Fruit fly (Drosophila melanogaster): ENCODE measurements around the gene CG15865.

The CG15865 gene

DNA sequence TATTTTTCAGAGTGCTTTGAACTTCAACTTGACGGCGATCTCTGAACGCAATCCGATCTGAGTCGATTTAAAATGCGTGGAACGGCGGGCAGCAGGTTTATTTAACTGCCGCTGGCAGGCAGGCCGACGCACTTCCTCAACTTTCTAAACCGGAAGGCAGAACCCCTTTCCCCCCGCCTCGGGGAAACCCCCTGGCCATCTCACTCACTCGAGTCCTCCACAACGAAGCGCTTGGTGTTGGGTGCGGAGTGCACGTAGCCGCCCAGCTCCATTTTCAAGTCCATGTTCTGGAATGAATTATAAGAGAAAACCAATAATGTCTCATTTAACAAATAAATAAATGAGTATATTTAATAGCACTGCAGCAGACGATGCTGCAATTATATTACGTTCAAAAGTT lies 5.6 kb upstream of the CG15865 start:
- TF ChIP-seq Eip78C (GFP tag) (peak; percentile 51), CG11902 (GFP tag; optimal IDR thresholded peaks at IDR 0.05) (no peak), Met (GFP tag; optimal IDR thresholded peaks at IDR 0.05) (peak; percentile 4), pdm3 (GFP tag; optimal IDR thresholded peaks at IDR 0.05) (no peak), vri (GFP tag; optimal IDR thresholded peaks at IDR 0.05) (no peak), CG16779 (tag; optimal IDR thresholded peaks at IDR 0.05) (no peak), spab (GFP tag; optimal IDR thresholded peaks at IDR 0.05) (no peak)

DNA sequence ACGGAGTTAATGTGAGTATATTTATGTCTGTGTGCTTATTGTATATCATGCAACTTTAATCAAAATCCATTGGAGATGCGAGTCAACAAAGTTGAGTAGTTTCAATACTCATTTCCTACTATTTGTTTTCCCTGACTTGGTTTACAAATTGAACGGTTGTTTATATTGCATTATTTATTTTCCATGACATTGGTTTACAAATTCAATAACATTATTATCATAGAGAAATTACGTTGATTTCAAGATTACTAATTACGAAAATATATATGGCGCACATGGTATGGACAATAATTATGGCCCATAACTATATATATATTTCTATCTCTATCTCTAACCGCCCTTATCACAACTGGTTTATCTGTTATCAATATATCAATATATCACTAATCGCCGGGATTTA lies 3.6 kb downstream of the CG15865 start:
- TF ChIP-seq CG11762 (GFP tag; optimal IDR thresholded peaks at IDR 0.05; ENCODE audit: insufficient read depth) (no peak), eg (GFP tag; IDR thresholded peaks at IDR 0.05) (no peak), cyc (GFP tag; optimal IDR thresholded peaks at IDR 0.05) (no peak), Sox14 (GFP tag; optimal IDR thresholded peaks at IDR 0.05) (no peak), Blimp-1 (GFP tag; optimal IDR thresholded peaks at IDR 0.05) (no peak), CG6276 (GFP tag; optimal IDR thresholded peaks at IDR 0.05) (no peak), dac (GFP tag; optimal IDR thresholded peaks at IDR 0.05) (no peak), CG6163 (GFP tag; IDR thresholded peaks at IDR 0.05) (no peak), fkh (GFP tag; optimal IDR thresholded peaks at IDR 0.05) (peak; percentile 17), CG9139 (GFP tag; optimal IDR thresholded peaks at IDR 0.05) (no peak), Eip78C (GFP tag) (peak; percentile 13), Ets21C (GFP tag; optimal IDR thresholded peaks at IDR 0.05) (no peak), spab (GFP tag; optimal IDR thresholded peaks at IDR 0.05) (no peak), Hr38 (GFP tag; optimal IDR thresholded peaks at IDR 0.05) (no peak), Hr39 (GFP tag; optimal IDR thresholded peaks at IDR 0.05) (no peak), achi (GFP tag; optimal IDR thresholded peaks at IDR 0.05) (no peak)

DNA sequence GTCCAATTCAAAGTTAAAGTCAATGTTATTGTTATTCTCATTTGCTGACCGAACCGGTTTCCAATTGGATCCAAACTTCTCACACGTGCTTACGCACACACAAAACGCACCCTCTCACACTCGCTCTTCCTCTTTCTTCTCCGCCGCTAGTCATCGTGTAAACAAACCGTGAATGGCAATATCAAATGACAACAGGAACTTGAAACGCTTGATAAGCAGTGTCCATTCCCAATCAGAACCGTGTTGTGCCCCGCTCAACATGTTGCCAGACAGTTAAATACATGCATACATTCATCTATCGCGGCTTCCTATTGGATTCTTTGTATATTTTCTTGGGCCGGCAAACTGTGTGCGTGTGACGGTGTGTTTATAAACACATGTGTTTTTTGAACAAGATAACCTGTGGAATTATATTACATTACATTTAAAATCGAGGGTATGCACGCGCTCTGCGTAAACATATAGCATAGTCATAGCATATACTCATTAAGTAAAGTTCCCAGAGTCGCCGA lies 8.5 kb downstream of the CG15865 start:
- TF ChIP-seq Sox14 (GFP tag; optimal IDR thresholded peaks at IDR 0.05) (no peak), CG4318 (GFP tag; optimal IDR thresholded peaks at IDR 0.05) (no peak), vri (GFP tag; optimal IDR thresholded peaks at IDR 0.05) (no peak), Met (GFP tag; optimal IDR thresholded peaks at IDR 0.05) (no peak), CG6276 (GFP tag; optimal IDR thresholded peaks at IDR 0.05) (no peak), Eip78C (GFP tag) (peak; percentile 62), Ets21C (GFP tag; optimal IDR thresholded peaks at IDR 0.05) (no peak), Eip93F (GFP tag; optimal IDR thresholded peaks at IDR 0.05) (no peak), CG6163 (GFP tag; IDR thresholded peaks at IDR 0.05) (no peak), OdsH (GFP tag; optimal IDR thresholded peaks at IDR 0.05) (no peak), CG8119 (GFP tag; IDR thresholded peaks at IDR 0.05) (no peak), CG11762 (GFP tag; optimal IDR thresholded peaks at IDR 0.05; ENCODE audit: insufficient read depth) (no peak), CG6792 (GFP tag; optimal IDR thresholded peaks at IDR 0.05) (no peak), CG8632 (GFP tag; optimal IDR thresholded peaks at IDR 0.05) (no peak), CG8319 (GFP tag; optimal IDR thresholded peaks at IDR 0.05) (no peak), CG9139 (GFP tag; optimal IDR thresholded peaks at IDR 0.05) (no peak), CG15336 (GFP tag; IDR thresholded peaks at IDR 0.05) (peak; percentile 28; the same call in 1 of the 2 replicates), CG6854 (GFP tag; optimal IDR thresholded peaks at IDR 0.05) (peak; percentile 6), dac (GFP tag; optimal IDR thresholded peaks at IDR 0.05) (no peak), ss (GFP tag; optimal IDR thresholded peaks at IDR 0.05) (no peak), CG16779 (tag; optimal IDR thresholded peaks at IDR 0.05) (peak; percentile 47), CG6808 (GFP tag; optimal IDR thresholded peaks at IDR 0.05) (no peak), CG11294 (GFP tag; IDR thresholded peaks at IDR 0.05) (no peak), CG10631 (GFP tag; optimal IDR thresholded peaks at IDR 0.05) (no peak), salr (GFP tag; optimal IDR thresholded peaks at IDR 0.05) (no peak), cyc (GFP tag; optimal IDR thresholded peaks at IDR 0.05) (no peak), Lpt (GFP tag; optimal IDR thresholded peaks at IDR 0.05) (no peak), CG1621 (tag; optimal IDR thresholded peaks at IDR 0.05) (no peak), CG3919 (GFP tag; optimal IDR thresholded peaks at IDR 0.05) (no peak), Gug (GFP tag; IDR thresholded peaks at IDR 0.05) (no peak), CG34406 (GFP tag; optimal IDR thresholded peaks at IDR 0.05) (no peak), fd59A (GFP tag; optimal IDR thresholded peaks at IDR 0.05) (no peak), Hr4 (GFP tag; optimal IDR thresholded peaks at IDR 0.05) (no peak), Sox102F (GFP tag; optimal IDR thresholded peaks at IDR 0.05) (no peak), fkh (GFP tag; optimal IDR thresholded peaks at IDR 0.05) (peak; percentile 96), pdm3 (GFP tag; optimal IDR thresholded peaks at IDR 0.05) (no peak), CG31627 (GFP tag; optimal IDR thresholded peaks at IDR 0.05) (no peak), CG3032 (tag; optimal IDR thresholded peaks at IDR 0.05) (no peak), CG7368 (GFP tag; optimal IDR thresholded peaks at IDR 0.05) (no peak), achi (GFP tag; optimal IDR thresholded peaks at IDR 0.05) (no peak)
